Fruit fly (Drosophila melanogaster): Measurements from ENCODE around the gene CG13455.

DNA sequence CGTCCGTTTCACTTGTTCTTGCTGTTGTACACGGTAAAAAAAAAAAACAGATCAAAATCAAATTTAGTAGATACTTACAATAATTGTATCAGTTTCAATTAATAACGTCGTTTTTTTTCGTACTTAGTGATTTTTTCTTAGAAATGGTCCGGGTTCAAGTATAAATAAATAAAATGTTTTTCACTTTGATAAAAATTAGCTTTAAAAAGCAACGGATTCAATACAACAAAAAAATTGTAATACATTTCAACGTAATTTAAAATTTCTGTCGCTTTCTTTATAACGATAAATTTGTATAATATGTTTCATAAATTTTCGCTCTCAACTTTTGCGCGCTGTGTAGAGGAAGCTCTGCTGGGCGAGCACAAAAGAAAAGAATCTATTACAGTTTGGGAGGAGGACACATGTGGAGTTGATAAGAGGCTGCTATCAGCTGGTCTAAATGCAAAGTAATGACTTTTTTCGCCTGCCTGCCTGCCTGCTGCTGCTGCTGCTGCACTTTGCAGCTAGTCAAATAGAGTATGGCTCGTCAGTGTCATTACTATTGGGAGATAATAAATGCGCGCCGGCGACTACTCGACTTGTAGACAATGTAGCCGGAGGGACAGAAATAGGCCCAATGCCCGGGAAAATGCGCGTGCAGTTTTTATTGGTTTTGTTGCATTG is 41.7 kb downstream of the CG13455 start:
- TF ChIP-seq Hr38 (GFP tag; optimal IDR thresholded peaks at IDR 0.05), result no peak
- TF ChIP-seq OdsH (GFP tag; optimal IDR thresholded peaks at IDR 0.05), result peak; percentile 73
- TF ChIP-seq pdm3 (GFP tag; optimal IDR thresholded peaks at IDR 0.05), result peak; percentile 68
- peak; percentile 66 for TF ChIP-seq Lpt (GFP tag; optimal IDR thresholded peaks at IDR 0.05)
- no peak for TF ChIP-seq fd85E (GFP tag; optimal IDR thresholded peaks at IDR 0.05)
- TF ChIP-seq CG8119 (GFP tag; IDR thresholded peaks at IDR 0.05), result peak; percentile 58; the same call in 2 of the 3 replicates
- peak; percentile 71 for TF ChIP-seq Gug (GFP tag; IDR thresholded peaks at IDR 0.05)
- TF ChIP-seq CG8319 (GFP tag; optimal IDR thresholded peaks at IDR 0.05), result peak; percentile 21
- peak; percentile 71 for TF ChIP-seq Sox14 (GFP tag; optimal IDR thresholded peaks at IDR 0.05)

Measured in whole organism, prepupa.